Worm (Caenorhabditis elegans) whole organism, L3 larva: ENCODE measurements around the gene ztf-27.

Experiments used
- pha-4 ChIP-seq: fragments of 150-350 bp; optimal IDR thresholded peaks from 2 replicates; lab custom pipeline; 2014; ENCODE audit warnings: missing biosample characterization, missing genetic modification reagents, missing genetic modification characterization
- unc-62 ChIP-seq: fragments of 150-350 bp; sonication (generic microtip); optimal IDR thresholded peaks from 4 replicates; lab custom pipeline; 2014; ENCODE audit warnings: missing biosample characterization, missing genetic modification reagents, missing genetic modification characterization

- TF ChIP-seq pha-4 (no peak), unc-62 (GFP tag; lab: Kevin White, UChicago) (no peak)
These were observed 33.2 kb upstream of the ztf-27 start, which contains the start of gene C07E3.8 for ce11 chrII:10351963-10352362.
